Worm (Caenorhabditis elegans) whole organism, mixed stage, embryonic: ENCODE results near the gene rpt-2.

ENCODE experiments used
- M03D4.4 ChIP-seq: sonication (generic microtip); optimal IDR thresholded peaks from 2 replicates; lab custom pipeline; 2017; ENCODE audit warnings: mild to moderate bottlenecking, missing genetic modification characterization, missing compliant biosample characterization
- ceh-83 ChIP-seq: fragments of 200-800 bp; sonication (Bioruptor generic); optimal IDR thresholded peaks from 2 replicates; lab custom pipeline; 2018; ENCODE audit warnings: mild to moderate bottlenecking, missing genetic modification characterization, missing compliant biosample characterization
- flh-1 ChIP-seq: fragments of 200-800 bp; sonication (Bioruptor generic); optimal IDR thresholded peaks from 2 replicates; lab custom pipeline; 2018; ENCODE audit warnings: mild to moderate bottlenecking, missing genetic modification characterization, moderate library complexity, missing compliant biosample characterization
- mab-5 ChIP-seq: fragments of 150-350 bp; optimal IDR thresholded peaks from 2 replicates; lab custom pipeline; 2014; ENCODE audit warnings: missing biosample characterization, missing genetic modification characterization
- sptf-1 ChIP-seq: sonication (generic microtip); optimal IDR thresholded peaks from 2 replicates; lab custom pipeline; 2017; ENCODE audit warnings: mild to moderate bottlenecking, missing genetic modification characterization, moderate library complexity, missing compliant biosample characterization
- unc-62 ChIP-seq: fragments of 150-350 bp; optimal IDR thresholded peaks from 2 replicates; lab custom pipeline; 2014; ENCODE audit warnings: missing biosample characterization, missing genetic modification reagents, missing genetic modification characterization
- zip-8 ChIP-seq: fragments of 150-350 bp; optimal IDR thresholded peaks from 2 replicates; lab custom pipeline; 2014; ENCODE audit warnings: missing biosample characterization, missing genetic modification characterization

rpt-2 gene

ce11 chrV:5973713-5974112 lies 43.8 kb downstream of the rpt-2 start:
- no peak for TF ChIP-seq ceh-83 (GFP tag; lab: Kevin White, UChicago)

- TF ChIP-seq zip-8 = no peak
- no peak for TF ChIP-seq sptf-1 (tag; lab: Kevin White, UChicago)
- TF ChIP-seq unc-62 = no peak
- TF ChIP-seq flh-1 (GFP tag; lab: Kevin White, UChicago) = no peak
- TF ChIP-seq mab-5 (tag; lab: Kevin White, UChicago) = no peak
- TF ChIP-seq M03D4.4 (tag; lab: Kevin White, UChicago) = no peak
- TF ChIP-seq, all 35 proteins: peak for 0
These were observed 44.9 kb downstream of the rpt-2 start for ce11 chrV:5972582-5972981.
